Fruit fly (Drosophila melanogaster) whole organism, embryonic: ENCODE data around the gene Lztr1.

ENCODE experiments used
- Bdp1 ChIP-seq: fragments of 200-800 bp; sonication (Bioruptor generic); optimal IDR thresholded peaks from 3 replicates; lab custom pipeline; 2016; ENCODE audit warnings: missing biosample characterization, missing genetic modification characterization
- BtbVII ChIP-seq: fragments of 200-800 bp; sonication (Bioruptor generic); optimal IDR thresholded peaks from 3 replicates; lab custom pipeline; 2017; ENCODE audit warnings: missing biosample characterization, mild to moderate bottlenecking, missing genetic modification characterization
- CG10321 ChIP-seq: fragments of 200-800 bp; sonication (Bioruptor generic); IDR thresholded peaks from 2 replicates; pipeline ENCODE4 v1.3.6; 2022; ENCODE audit warnings: missing biosample characterization, missing genetic modification characterization
- CG10654 ChIP-seq: fragments of 200-800 bp; sonication (Bioruptor generic); optimal IDR thresholded peaks from 2 replicates; lab custom pipeline; 2016; ENCODE audit warnings: missing biosample characterization, missing genetic modification characterization
- CG12155 ChIP-seq: fragments of 200-800 bp; sonication (Bioruptor generic); optimal IDR thresholded peaks from 3 replicates; lab custom pipeline; 2016; ENCODE audit warnings: missing biosample characterization, missing genetic modification characterization
- CG12219 ChIP-seq: fragments of 200-800 bp; sonication (Bioruptor generic); optimal IDR thresholded peaks from 3 replicates; lab custom pipeline; 2018; ENCODE audit warnings: missing biosample characterization, mild to moderate bottlenecking, missing genetic modification characterization
- CG12391 ChIP-seq: fragments of 200-800 bp; sonication (Bioruptor generic); optimal IDR thresholded peaks from 3 replicates; lab custom pipeline; 2018; ENCODE audit warnings: missing biosample characterization, mild to moderate bottlenecking, missing genetic modification characterization, moderate library complexity
- CG15269 ChIP-seq: fragments of 200-800 bp; sonication (Bioruptor generic); optimal IDR thresholded peaks from 2 replicates; lab custom pipeline; 2018; ENCODE audit warnings: missing biosample characterization, mild to moderate bottlenecking, missing genetic modification characterization, moderate library complexity
- CG1602 ChIP-seq: fragments of 200-800 bp; sonication (Bioruptor generic); optimal IDR thresholded peaks from 3 replicates; lab custom pipeline; 2016; ENCODE audit warnings: missing biosample characterization, missing genetic modification characterization
- CG17361 ChIP-seq: fragments of 200-800 bp; sonication (Bioruptor generic); IDR thresholded peaks from 3 replicates; pipeline ENCODE4 v1.3.6; 2022; ENCODE audit warnings: missing biosample characterization, missing genetic modification characterization
- CG18262 ChIP-seq: fragments of 200-800 bp; optimal IDR thresholded peaks from 3 replicates; lab custom pipeline; 2019; ENCODE audit warnings: missing biosample characterization, mild to moderate bottlenecking, missing genetic modification characterization, moderate library complexity
- CG31441 ChIP-seq: fragments of 200-800 bp; sonication (Bioruptor generic); IDR thresholded peaks from 2 replicates; pipeline ENCODE4 v1.3.6; 2022; ENCODE audit warnings: missing biosample characterization, missing genetic modification characterization
- CG4424 ChIP-seq: fragments of 200-800 bp; sonication (Bioruptor generic); optimal IDR thresholded peaks from 3 replicates; lab custom pipeline; 2016; ENCODE audit warnings: missing biosample characterization, missing genetic modification characterization
- CG4820 ChIP-seq: fragments of 200-800 bp; sonication (Bioruptor generic); optimal IDR thresholded peaks from 3 replicates; lab custom pipeline; 2016; ENCODE audit warnings: missing biosample characterization, missing genetic modification characterization
- CG6689 ChIP-seq: fragments of 200-800 bp; sonication (Bioruptor generic); IDR thresholded peaks from 2 replicates; pipeline ENCODE4 v1.3.6; 2022; ENCODE audit warnings: missing biosample characterization, missing genetic modification characterization
- CG7556 ChIP-seq: fragments of 200-800 bp; sonication (Bioruptor generic); optimal IDR thresholded peaks from 2 replicates; lab custom pipeline; 2017; ENCODE audit warnings: missing biosample characterization, mild to moderate bottlenecking, missing genetic modification characterization
- CG8359 ChIP-seq: fragments of 200-800 bp; sonication (Bioruptor generic); optimal IDR thresholded peaks from 2 replicates; lab custom pipeline; 2017; ENCODE audit warnings: missing biosample characterization, mild to moderate bottlenecking, missing genetic modification characterization, borderline replicate concordance
- CG8478 ChIP-seq: fragments of >200 bp; optimal IDR thresholded peaks from 2 replicates; lab custom pipeline; 2018
- CG8765 ChIP-seq: fragments of 200-800 bp; sonication (Bioruptor generic); IDR thresholded peaks from 2 replicates; pipeline ENCODE4 v1.3.6; 2022; ENCODE audit warnings: missing biosample characterization, missing genetic modification characterization
- CG9215 ChIP-seq: fragments of 200-800 bp; sonication (Bioruptor generic); IDR thresholded peaks from 2 replicates; pipeline ENCODE4 v1.3.6; 2022; ENCODE audit warnings: missing biosample characterization, missing genetic modification characterization
- CG9437 ChIP-seq: fragments of 200-800 bp; sonication (Bioruptor generic); optimal IDR thresholded peaks from 2 replicates; lab custom pipeline; 2018; ENCODE audit warnings: missing biosample characterization, mild to moderate bottlenecking, missing genetic modification characterization
- CG9817 ChIP-seq: fragments of 200-800 bp; sonication (Bioruptor generic); optimal IDR thresholded peaks from 2 replicates; lab custom pipeline; 2018; ENCODE audit warnings: missing biosample characterization, mild to moderate bottlenecking, missing genetic modification characterization, moderate library complexity
- CrebB ChIP-seq: fragments of 200-800 bp; sonication (Bioruptor generic); optimal IDR thresholded peaks from 3 replicates; lab custom pipeline; 2018; ENCODE audit warnings: missing biosample characterization, mild to moderate bottlenecking, missing genetic modification characterization
- Dip2 ChIP-seq: fragments of 200-800 bp; sonication (Bioruptor generic); IDR thresholded peaks from 2 replicates; pipeline ENCODE4 v1.3.6; 2022; ENCODE audit warnings: missing biosample characterization, missing genetic modification characterization
- Dll ChIP-seq: fragments of 200-800 bp; sonication (Bioruptor generic); IDR thresholded peaks from 4 replicates; pipeline ENCODE4 v1.3.6; 2022; ENCODE audit warnings: missing biosample characterization, missing genetic modification characterization; ENCODE audit not compliant: partially characterized antibody
- Fer3 ChIP-seq: fragments of 200-800 bp; sonication (Bioruptor generic); optimal IDR thresholded peaks from 2 replicates; lab custom pipeline; 2018; ENCODE audit warnings: missing biosample characterization, mild to moderate bottlenecking, missing genetic modification characterization, moderate library complexity
- H15 ChIP-seq: fragments of 200-800 bp; sonication (Bioruptor generic); IDR thresholded peaks from 3 replicates; pipeline ENCODE4 v1.3.6; 2022; ENCODE audit warnings: missing biosample characterization, missing genetic modification characterization
- HLH54F ChIP-seq: fragments of 200-800 bp; sonication (Bioruptor generic); optimal IDR thresholded peaks from 3 replicates; lab custom pipeline; 2016; ENCODE audit warnings: missing biosample characterization, missing genetic modification characterization
- Hr3 ChIP-seq: fragments of 200-800 bp; sonication (Bioruptor generic); optimal IDR thresholded peaks from 3 replicates; lab custom pipeline; 2016; ENCODE audit warnings: missing biosample characterization, missing genetic modification characterization
- Oli ChIP-seq: fragments of 200-800 bp; sonication (Bioruptor generic); optimal IDR thresholded peaks from 2 replicates; lab custom pipeline; 2018; ENCODE audit warnings: missing biosample characterization, mild to moderate bottlenecking, missing genetic modification characterization, moderate library complexity
- Ptx1 ChIP-seq: fragments of 200-800 bp; sonication (Bioruptor generic); IDR thresholded peaks from 2 replicates; pipeline ENCODE4 v1.3.6; 2022; ENCODE audit warnings: missing biosample characterization, missing genetic modification characterization
- Ravus ChIP-seq: fragments of 200-800 bp; sonication (Bioruptor generic); IDR thresholded peaks from 2 replicates; pipeline ENCODE4 v1.3.6; 2022; ENCODE audit warnings: missing biosample characterization, missing genetic modification characterization
- TFAM ChIP-seq: fragments of 200-800 bp; sonication (Bioruptor generic); optimal IDR thresholded peaks from 2 replicates; lab custom pipeline; 2017; ENCODE audit warnings: missing biosample characterization, missing genetic modification characterization, inconsistent platforms
- Taf1 ChIP-seq: fragments of 200-800 bp; sonication (Bioruptor generic); IDR thresholded peaks from 2 replicates; pipeline ENCODE4 v1.3.6; 2022; ENCODE audit warnings: missing biosample characterization, missing genetic modification characterization
- aop ChIP-seq: fragments of 200-800 bp; sonication (Bioruptor generic); IDR thresholded peaks from 2 replicates; pipeline ENCODE4 v1.3.6; 2022; ENCODE audit warnings: missing biosample characterization, missing genetic modification characterization
- ap ChIP-seq: fragments of 200-800 bp; sonication (Bioruptor generic); IDR thresholded peaks from 2 replicates; pipeline ENCODE4 v1.3.6; 2022; ENCODE audit warnings: missing biosample characterization, missing genetic modification characterization
- bbx ChIP-seq: fragments of 200-800 bp; sonication (Bioruptor generic); IDR thresholded peaks from 2 replicates; pipeline ENCODE4 v1.3.6; 2022; ENCODE audit warnings: missing biosample characterization, missing genetic modification characterization; ENCODE audit not compliant: partially characterized antibody
- gcm ChIP-seq: fragments of 200-800 bp; sonication (Bioruptor generic); optimal IDR thresholded peaks from 2 replicates; lab custom pipeline; 2019; ENCODE audit warnings: missing biosample characterization, mild to moderate bottlenecking, missing genetic modification characterization, moderate library complexity
- mam ChIP-seq: fragments of 200-800 bp; sonication (Bioruptor generic); optimal IDR thresholded peaks from 3 replicates; lab custom pipeline; 2016; ENCODE audit warnings: missing biosample characterization, missing genetic modification characterization
- pan ChIP-seq, 4 experiments: fragments of >200 bp in 3 of 4; fragments of 200-800 bp in 1 of 4; sonication (Bioruptor generic) in 1 of 4; optimal IDR thresholded peaks in 3 of 4; IDR thresholded peaks in 1 of 4; 2 replicates each; pipeline versions ENCODE4 v1.3.6 to Lab custom; 2017 to 2022; ENCODE audit warnings: missing biosample characterization in 2 of 4, missing genetic modification characterization in 2 of 4, mixed read lengths in 1 of 4
- prd ChIP-seq, 3 experiments: fragments of >200 bp in 2 of 3; fragments of 200-800 bp in 1 of 3; sonication (Bioruptor generic) in 1 of 3; optimal IDR thresholded peaks in 2 of 3; IDR thresholded peaks in 1 of 3; 2 replicates in 2 of 3; 3 replicates in 1 of 3; pipeline versions ENCODE4 v1.3.6 to Lab custom; 2017 to 2022; ENCODE audit warnings: missing biosample characterization in 1 of 3, missing genetic modification characterization in 1 of 3
- run ChIP-seq: fragments of 200-800 bp; sonication (Bioruptor generic); optimal IDR thresholded peaks from 3 replicates; lab custom pipeline; 2018; ENCODE audit warnings: missing biosample characterization, mild to moderate bottlenecking, missing genetic modification characterization
- scrt ChIP-seq: fragments of 200-800 bp; sonication (Bioruptor generic); optimal IDR thresholded peaks from 2 replicates; lab custom pipeline; 2018; ENCODE audit warnings: missing biosample characterization, mild to moderate bottlenecking, missing genetic modification characterization, moderate library complexity
- shn ChIP-seq: fragments of 200-800 bp; sonication (Bioruptor generic); optimal IDR thresholded peaks from 3 replicates; lab custom pipeline; 2016; ENCODE audit warnings: missing biosample characterization, missing genetic modification characterization
- sisA ChIP-seq: fragments of 200-800 bp; sonication (Bioruptor generic); IDR thresholded peaks from 2 replicates; pipeline ENCODE4 v1.3.6; 2022; ENCODE audit warnings: missing biosample characterization, missing genetic modification characterization
- slbo ChIP-seq: fragments of 200-800 bp; sonication (Bioruptor generic); IDR thresholded peaks from 2 replicates; pipeline ENCODE4 v1.3.6; 2022; ENCODE audit warnings: missing biosample characterization, missing genetic modification characterization
- slou ChIP-seq: fragments of 200-800 bp; sonication (Bioruptor generic); optimal IDR thresholded peaks from 3 replicates; lab custom pipeline; 2016; ENCODE audit warnings: missing biosample characterization, missing genetic modification characterization
- usp ChIP-seq: fragments of >200 bp; optimal IDR thresholded peaks from 2 replicates; lab custom pipeline; 2017; ENCODE audit warnings: missing biosample characterization, missing genetic modification characterization
- vfl ChIP-seq: fragments of 200-800 bp; sonication (Bioruptor generic); optimal IDR thresholded peaks from 2 replicates; lab custom pipeline; 2016; ENCODE audit warnings: missing biosample characterization, missing genetic modification characterization

Lztr1 gene

DNA sequence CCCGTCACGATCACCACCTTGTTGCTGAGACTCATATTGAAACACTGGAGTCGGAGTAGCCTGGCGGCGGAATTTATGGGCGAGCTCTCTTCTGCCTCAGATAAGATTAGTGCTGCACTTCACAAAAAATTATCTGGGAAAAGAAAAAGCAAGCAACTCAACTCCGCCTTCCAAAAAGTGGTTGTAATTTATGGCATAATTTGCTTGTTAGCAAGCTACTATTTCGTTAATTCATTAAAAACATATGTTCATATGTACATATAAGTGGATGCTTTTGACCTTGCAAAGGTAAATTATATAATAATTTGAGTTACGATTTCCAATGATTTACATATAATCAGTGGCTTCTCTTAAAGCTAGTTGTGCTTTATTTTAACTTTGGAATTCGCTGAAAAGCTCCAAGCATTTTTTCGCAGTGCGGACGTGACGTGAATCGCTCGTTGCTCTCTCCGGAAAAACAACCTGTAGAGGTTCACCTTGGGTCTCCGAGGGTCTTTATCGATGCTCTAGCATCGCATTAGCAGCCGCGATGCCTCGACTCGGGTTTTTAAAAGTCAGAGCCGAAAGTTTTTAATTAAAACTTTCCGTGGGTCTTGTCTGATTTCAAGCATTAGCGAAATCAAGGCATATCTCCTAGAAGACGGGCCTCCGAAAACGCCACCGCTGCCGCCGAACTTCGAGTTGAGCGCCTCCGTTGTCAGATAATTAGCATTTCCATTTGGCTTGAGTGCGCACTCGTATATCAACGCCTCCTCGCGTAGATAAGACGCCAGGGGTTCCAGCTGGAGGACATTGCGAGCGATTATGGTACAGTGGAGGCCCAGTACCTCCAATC, 20.3 kb upstream of the Lztr1 start, which contains the start of gene CG3699 (continued):
- TF ChIP-seq pan (optimal IDR thresholded peaks at IDR 0.05; lab: Kevin White, UChicago) (no peak), pan (GFP tag; optimal IDR thresholded peaks at IDR 0.05 in 1 of 2, IDR thresholded peaks at IDR 0.05 in 1 of 2) (no peak), H15 (GFP tag; lab: Robert Waterston, UW) (no peak), CG9215 (GFP tag; lab: Robert Waterston, UW) (peak; percentile 26; the same call in 1 of the 2 replicates), CG8359 (GFP tag; lab: Kevin White, UChicago) (no peak), Hr3 (GFP tag; lab: Kevin White, UChicago) (peak; percentile 28), CG1602 (GFP tag; lab: Kevin White, UChicago) (no peak), HLH54F (peak; percentile 15), CG17361 (GFP tag; lab: Robert Waterston, UW) (peak; percentile 51; the same call in 2 of the 3 replicates), CG7556 (GFP tag; lab: Kevin White, UChicago) (peak; percentile 43), Taf1 (GFP tag; lab: Robert Waterston, UW) (no peak), Dip2 (GFP tag; lab: Robert Waterston, UW) (no peak), sisA (GFP tag; lab: Robert Waterston, UW) (no peak), Ptx1 (GFP tag; lab: Robert Waterston, UW) (peak; percentile 52), Bdp1 (GFP tag; lab: Kevin White, UChicago) (no peak), aop (GFP tag; lab: Robert Waterston, UW) (no peak), CG6689 (GFP tag; lab: Robert Waterston, UW) (no peak), CG12155 (peak; percentile 35), CG4820 (GFP tag; lab: Kevin White, UChicago) (peak; percentile 1), vfl (no peak), ap (GFP tag; lab: Robert Waterston, UW) (no peak), mam (GFP tag; lab: Kevin White, UChicago) (peak; percentile 35), CG18262 (peak; percentile 28), CG8478 (lab: Kevin White, UChicago) (no peak), CG4424 (GFP tag; lab: Kevin White, UChicago) (peak; percentile 38), CG31441 (0 out of 2 replicates have a peak, but pooled peaks have one; percentile 15), slbo (GFP tag; lab: Robert Waterston, UW) (no peak; the same call in 1 of the 2 replicates), CrebB (tag; lab: Kevin White, UChicago) (peak; percentile 25), CG15269 (tag; lab: Kevin White, UChicago) (peak; percentile 67), CG10654 (GFP tag; lab: Kevin White, UChicago) (no peak), slou (GFP tag; lab: Kevin White, UChicago) (no peak), scrt (peak; percentile 23), CG8765 (GFP tag; lab: Robert Waterston, UW) (no peak), Dll (GFP tag; lab: Robert Waterston, UW) (no peak), shn (GFP tag; lab: Kevin White, UChicago) (no peak), Fer3 (tag; lab: Kevin White, UChicago) (peak; percentile 42), gcm (GFP tag; lab: Kevin White, UChicago) (no peak), CG9817 (tag; lab: Kevin White, UChicago) (peak; percentile 35), CG10321 (no peak), run (no peak), prd (optimal IDR thresholded peaks at IDR 0.05; lab: Kevin White, UChicago) (no peak), prd (GFP tag; IDR thresholded peaks at IDR 0.05; lab: Robert Waterston, UW) (0 out of 3 replicates have a peak, but pooled peaks have one; percentile 33), CG12219 (GFP tag; lab: Kevin White, UChicago) (peak; percentile 8), bbx (GFP tag; lab: Robert Waterston, UW) (no peak), BtbVII (GFP tag; lab: Kevin White, UChicago) (peak; percentile 56), CG12391 (tag; lab: Kevin White, UChicago) (peak; percentile 27), TFAM (GFP tag; lab: Kevin White, UChicago) (no peak), Oli (tag; lab: Kevin White, UChicago) (peak; percentile 55), Ravus (GFP tag; lab: Robert Waterston, UW) (no peak), usp (GFP tag; lab: Kevin White, UChicago) (no peak), CG9437 (GFP tag; lab: Kevin White, UChicago) (peak; percentile 35)
